Fruit fly (Drosophila melanogaster) whole organism, embryonic: ENCODE results near the gene Cad88C.

ENCODE experiments used
- CG10979 ChIP-seq: fragments of 200-800 bp; sonication (Bioruptor generic); optimal IDR thresholded peaks from 2 replicates; lab custom pipeline; 2018; ENCODE audit warnings: missing biosample characterization, mild to moderate bottlenecking, missing genetic modification characterization, moderate library complexity
- CG11696 ChIP-seq: fragments of 200-800 bp; sonication (Bioruptor generic); IDR thresholded peaks from 2 replicates; pipeline ENCODE4 v1.3.6; 2022; ENCODE audit warnings: missing biosample characterization, missing genetic modification characterization
- CG12104 ChIP-seq: fragments of 200-800 bp; sonication (Bioruptor generic); optimal IDR thresholded peaks from 3 replicates; lab custom pipeline; 2016; ENCODE audit warnings: missing biosample characterization, missing genetic modification characterization
- CG13424 ChIP-seq: fragments of 200-800 bp; sonication (Bioruptor generic); optimal IDR thresholded peaks from 2 replicates; lab custom pipeline; 2019; ENCODE audit warnings: missing biosample characterization, mild to moderate bottlenecking, missing genetic modification characterization, moderate library complexity
- CG14710 ChIP-seq: fragments of 200-800 bp; sonication (Bioruptor generic); optimal IDR thresholded peaks from 3 replicates; lab custom pipeline; 2019; ENCODE audit warnings: missing biosample characterization, mild to moderate bottlenecking, missing genetic modification characterization, moderate library complexity
- CG16813 ChIP-seq: fragments of 200-800 bp; sonication (Bioruptor generic); IDR thresholded peaks from 3 replicates; pipeline ENCODE4 v1.3.6; 2022; ENCODE audit warnings: missing biosample characterization, missing genetic modification characterization; ENCODE audit not compliant: partially characterized antibody
- CG16863 ChIP-seq: fragments of 200-800 bp; sonication (Bioruptor generic); optimal IDR thresholded peaks from 3 replicates; lab custom pipeline; 2016; ENCODE audit warnings: missing biosample characterization, missing genetic modification characterization
- CG18262 ChIP-seq: fragments of 200-800 bp; optimal IDR thresholded peaks from 3 replicates; lab custom pipeline; 2019; ENCODE audit warnings: missing biosample characterization, mild to moderate bottlenecking, missing genetic modification characterization, moderate library complexity
- CG18599 ChIP-seq: fragments of 200-800 bp; sonication (Bioruptor generic); optimal IDR thresholded peaks from 3 replicates; lab custom pipeline; 2017; ENCODE audit warnings: missing biosample characterization, missing genetic modification characterization, mild to moderate bottlenecking, moderate library complexity, missing genetic modification reagents
- CG2116 ChIP-seq: fragments of 200-800 bp; sonication (Bioruptor generic); optimal IDR thresholded peaks from 3 replicates; lab custom pipeline; 2018; ENCODE audit warnings: missing biosample characterization, mild to moderate bottlenecking, missing genetic modification characterization
- CG3281 ChIP-seq: fragments of 200-800 bp; sonication (Bioruptor generic); optimal IDR thresholded peaks from 3 replicates; lab custom pipeline; 2017; ENCODE audit warnings: missing biosample characterization, mild to moderate bottlenecking, missing genetic modification characterization
- CG34224 ChIP-seq: fragments of 200-800 bp; sonication (Bioruptor generic); IDR thresholded peaks from 3 replicates; pipeline ENCODE4 v1.3.6; 2022; ENCODE audit warnings: missing biosample characterization, missing genetic modification characterization; ENCODE audit not compliant: partially characterized antibody
- CG6175 ChIP-seq: fragments of 200-800 bp; sonication (Bioruptor generic); IDR thresholded peaks from 3 replicates; pipeline ENCODE4 v1.3.6; 2022; ENCODE audit warnings: missing biosample characterization, missing genetic modification characterization
- CG6689 ChIP-seq: fragments of 200-800 bp; sonication (Bioruptor generic); IDR thresholded peaks from 2 replicates; pipeline ENCODE4 v1.3.6; 2022; ENCODE audit warnings: missing biosample characterization, missing genetic modification characterization
- CG7357 ChIP-seq: fragments of 200-800 bp; sonication (Bioruptor generic); IDR thresholded peaks from 3 replicates; pipeline ENCODE4 v1.3.6; 2022; ENCODE audit warnings: missing biosample characterization, missing genetic modification characterization
- CG7963 ChIP-seq: fragments of 200-800 bp; sonication (Bioruptor generic); IDR thresholded peaks from 3 replicates; pipeline ENCODE4 v1.3.6; 2022; ENCODE audit warnings: missing biosample characterization, missing genetic modification characterization; ENCODE audit not compliant: partially characterized antibody
- CG8089 ChIP-seq: fragments of 200-800 bp; sonication (Bioruptor generic); optimal IDR thresholded peaks from 3 replicates; lab custom pipeline; 2016; ENCODE audit warnings: missing biosample characterization, missing genetic modification characterization
- CG8765 ChIP-seq: fragments of 200-800 bp; sonication (Bioruptor generic); IDR thresholded peaks from 2 replicates; pipeline ENCODE4 v1.3.6; 2022; ENCODE audit warnings: missing biosample characterization, missing genetic modification characterization
- CG9876 ChIP-seq: fragments of 200-800 bp; sonication (Bioruptor generic); optimal IDR thresholded peaks from 2 replicates; lab custom pipeline; 2016; ENCODE audit warnings: missing biosample characterization, missing genetic modification characterization
- Camta ChIP-seq: fragments of 200-800 bp; sonication (Bioruptor generic); optimal IDR thresholded peaks from 2 replicates; lab custom pipeline; 2016; ENCODE audit warnings: missing biosample characterization, missing genetic modification characterization
- Chrac-16 ChIP-seq: fragments of 200-800 bp; sonication (Bioruptor generic); optimal IDR thresholded peaks from 3 replicates; lab custom pipeline; 2016; ENCODE audit warnings: missing biosample characterization, missing genetic modification characterization
- Dfd ChIP-seq, 2 experiments: fragments of >200 bp; optimal IDR thresholded peaks; 2 replicates each; lab custom pipeline; 2017; ENCODE audit warnings: missing biosample characterization in 2 of 2, missing genetic modification characterization in 2 of 2
- Gsc ChIP-seq: fragments of 200-800 bp; sonication (Bioruptor generic); IDR thresholded peaks from 2 replicates; pipeline ENCODE4 v1.3.6; 2022; ENCODE audit warnings: missing biosample characterization, missing genetic modification characterization
- HHEX ChIP-seq: fragments of 200-800 bp; sonication (Bioruptor generic); optimal IDR thresholded peaks from 3 replicates; lab custom pipeline; 2017; ENCODE audit warnings: missing biosample characterization, mild to moderate bottlenecking, missing genetic modification characterization, missing genetic modification reagents
- HmgD ChIP-seq: fragments of 200-800 bp; sonication (Bioruptor generic); optimal IDR thresholded peaks from 3 replicates; lab custom pipeline; 2016; ENCODE audit warnings: missing biosample characterization, missing genetic modification characterization
- Hr3 ChIP-seq: fragments of 200-800 bp; sonication (Bioruptor generic); optimal IDR thresholded peaks from 3 replicates; lab custom pipeline; 2016; ENCODE audit warnings: missing biosample characterization, missing genetic modification characterization
- Hr78 ChIP-seq, 2 experiments: fragments of 200-800 bp in 1 of 2; fragments of >200 bp in 1 of 2; sonication (Bioruptor generic) in 1 of 2; optimal IDR thresholded peaks; 2 replicates each; lab custom pipeline; 2017 to 2019; ENCODE audit warnings: missing biosample characterization in 2 of 2, missing genetic modification characterization in 2 of 2, mild to moderate bottlenecking in 1 of 2, moderate library complexity in 1 of 2
- Lpt ChIP-seq: fragments of >200 bp; optimal IDR thresholded peaks from 2 replicates; lab custom pipeline; 2018; ENCODE audit warnings: missing biosample characterization, missing genetic modification characterization
- Nf-YB ChIP-seq: fragments of 200-800 bp; sonication (Bioruptor generic); optimal IDR thresholded peaks from 3 replicates; lab custom pipeline; 2019; ENCODE audit warnings: missing biosample characterization, mild to moderate bottlenecking, missing genetic modification characterization, moderate library complexity
- Opbp ChIP-seq: fragments of 200-800 bp; sonication (Bioruptor generic); IDR thresholded peaks from 3 replicates; pipeline ENCODE4 v1.3.6; 2022; ENCODE audit warnings: missing biosample characterization, missing genetic modification characterization; ENCODE audit not compliant: partially characterized antibody
- Six4 ChIP-seq: fragments of 200-800 bp; sonication (Bioruptor generic); optimal IDR thresholded peaks from 2 replicates; lab custom pipeline; 2016; ENCODE audit warnings: missing biosample characterization, missing genetic modification characterization
- Sry-δ ChIP-seq: fragments of 200-800 bp; sonication (Bioruptor generic); optimal IDR thresholded peaks from 2 replicates; lab custom pipeline; 2016; ENCODE audit warnings: missing biosample characterization, missing genetic modification characterization
- Stat92E ChIP-seq, 3 experiments: fragments of >200 bp in 2 of 3; fragments of 200-800 bp in 1 of 3; sonication (Bioruptor generic) in 1 of 3; optimal IDR thresholded peaks; 2 replicates each; lab custom pipeline; 2017 to 2019; ENCODE audit warnings: missing biosample characterization in 3 of 3, missing genetic modification characterization in 3 of 3, mild to moderate bottlenecking in 1 of 3, moderate library complexity in 1 of 3
- ato ChIP-seq: fragments of 200-800 bp; sonication (Bioruptor generic); IDR thresholded peaks from 2 replicates; pipeline ENCODE4 v1.3.6; 2022; ENCODE audit warnings: missing biosample characterization, missing genetic modification characterization; ENCODE audit not compliant: partially characterized antibody
- bbx ChIP-seq: fragments of 200-800 bp; sonication (Bioruptor generic); IDR thresholded peaks from 2 replicates; pipeline ENCODE4 v1.3.6; 2022; ENCODE audit warnings: missing biosample characterization, missing genetic modification characterization; ENCODE audit not compliant: partially characterized antibody
- bowl ChIP-seq: fragments of 200-800 bp; sonication (Bioruptor generic); IDR thresholded peaks from 2 replicates; pipeline ENCODE4 v1.3.6; 2022; ENCODE audit warnings: missing biosample characterization, missing genetic modification characterization
- esg ChIP-seq: fragments of 200-800 bp; sonication (Bioruptor generic); conservative IDR thresholded peaks from 2 replicates; pipeline ENCODE4 v1.3.6; 2022; ENCODE audit warnings: missing biosample characterization, missing genetic modification characterization
- fd64A ChIP-seq: fragments of 200-800 bp; sonication (Bioruptor generic); optimal IDR thresholded peaks from 3 replicates; lab custom pipeline; 2018; ENCODE audit warnings: missing biosample characterization, mild to moderate bottlenecking, missing genetic modification characterization
- hb ChIP-seq: fragments of 200-800 bp; sonication (Bioruptor generic); IDR thresholded peaks from 3 replicates; pipeline ENCODE4 v1.3.6; 2022; ENCODE audit warnings: missing biosample characterization, missing genetic modification characterization; ENCODE audit not compliant: partially characterized antibody
- hbn ChIP-seq: fragments of 200-800 bp; sonication (Bioruptor generic); IDR thresholded peaks from 2 replicates; pipeline ENCODE4 v1.3.6; 2022; ENCODE audit warnings: missing biosample characterization, missing genetic modification characterization; ENCODE audit not compliant: partially characterized antibody
- ind ChIP-seq: fragments of 200-800 bp; sonication (Bioruptor generic); optimal IDR thresholded peaks from 3 replicates; lab custom pipeline; 2016; ENCODE audit warnings: missing biosample characterization, missing genetic modification characterization
- insv ChIP-seq, 2 experiments: fragments of 200-800 bp; sonication (Bioruptor generic); optimal IDR thresholded peaks; 3 replicates each; lab custom pipeline; 2016 to 2018; ENCODE audit warnings: missing biosample characterization in 2 of 2, missing genetic modification characterization in 2 of 2
- pfk ChIP-seq: fragments of 200-800 bp; sonication (Bioruptor generic); optimal IDR thresholded peaks from 2 replicates; lab custom pipeline; 2018; ENCODE audit warnings: missing biosample characterization, mild to moderate bottlenecking, missing genetic modification characterization, moderate library complexity
- sc ChIP-seq, 3 experiments: fragments of >200 bp in 2 of 3; fragments of 200-800 bp in 1 of 3; sonication (Bioruptor generic) in 1 of 3; optimal IDR thresholded peaks; 2 replicates in 2 of 3; 3 replicates in 1 of 3; lab custom pipeline; 2017; ENCODE audit warnings: mild to moderate bottlenecking in 1 of 3, missing biosample characterization in 1 of 3, missing genetic modification characterization in 1 of 3, missing genetic modification reagents in 1 of 3
- seq ChIP-seq: fragments of 200-800 bp; sonication (Bioruptor generic); IDR thresholded peaks from 2 replicates; pipeline ENCODE4 v1.3.6; 2022; ENCODE audit warnings: missing biosample characterization, missing genetic modification characterization
- tna ChIP-seq: fragments of 200-800 bp; sonication (Bioruptor generic); IDR thresholded peaks from 2 replicates; pipeline ENCODE4 v1.3.6; 2022; ENCODE audit warnings: missing biosample characterization, missing genetic modification characterization; ENCODE audit not compliant: partially characterized antibody
- tx ChIP-seq: fragments of 200-800 bp; sonication (Bioruptor generic); optimal IDR thresholded peaks from 2 replicates; lab custom pipeline; 2016; ENCODE audit warnings: missing biosample characterization, missing genetic modification characterization

Gene Cad88C

dm6 chr3R:14625215-14626156 is 4.8 kb upstream of the Cad88C start, which contains the start of the genes put and His4r (continued):
- no peak for TF ChIP-seq hb (GFP tag; lab: Robert Waterston, UW)
- no peak for TF ChIP-seq CG13424 (tag; lab: Kevin White, UChicago)
- TF ChIP-seq CG3281, result no peak
- peak in 1 of 3 experiments; percentile 57 for TF ChIP-seq Stat92E (GFP tag; optimal IDR thresholded peaks at IDR 0.05; lab: Kevin White, UChicago)
- no peak for TF ChIP-seq CG7357
- TF ChIP-seq Chrac-16 (GFP tag; lab: Kevin White, UChicago), result no peak
- TF ChIP-seq CG9876 (GFP tag; lab: Kevin White, UChicago), result no peak
- no peak for TF ChIP-seq ind (GFP tag; lab: Kevin White, UChicago)
- no peak for TF ChIP-seq Dfd (GFP tag; optimal IDR thresholded peaks at IDR 0.05; lab: Kevin White, UChicago)
- TF ChIP-seq Nf-YB (GFP tag; lab: Kevin White, UChicago), result no peak
- TF ChIP-seq Lpt (GFP tag; lab: Kevin White, UChicago), result no peak
- TF ChIP-seq CG16813 (GFP tag; lab: Robert Waterston, UW), result peak; percentile 62; the same call in 2 of the 3 replicates
- TF ChIP-seq Hr78 (GFP tag; optimal IDR thresholded peaks at IDR 0.05; lab: Kevin White, UChicago), result no peak
- TF ChIP-seq CG14710 (tag; lab: Kevin White, UChicago), result peak; percentile 52
- no peak for TF ChIP-seq CG12104 (GFP tag; lab: Kevin White, UChicago)
- TF ChIP-seq CG7963, result peak; percentile 58; the same call in 2 of the 3 replicates
- peak; percentile 62 for TF ChIP-seq bbx (GFP tag; lab: Robert Waterston, UW)
- TF ChIP-seq CG8765 (GFP tag; lab: Robert Waterston, UW), result no peak
- no peak for TF ChIP-seq Gsc (GFP tag; lab: Robert Waterston, UW)
- TF ChIP-seq CG6689, result no peak
- TF ChIP-seq Hr3 (GFP tag; lab: Kevin White, UChicago), result no peak
- no peak for TF ChIP-seq esg
- TF ChIP-seq hbn, result peak; percentile 55
- peak; percentile 62 for TF ChIP-seq tna (GFP tag; lab: Robert Waterston, UW)
- TF ChIP-seq seq (GFP tag; lab: Robert Waterston, UW), result peak; percentile 9; the same call in 1 of the 2 replicates
- TF ChIP-seq CG10979, result no peak
- no peak for TF ChIP-seq fd64A (GFP tag; lab: Kevin White, UChicago)
- TF ChIP-seq HHEX (GFP tag; lab: Kevin White, UChicago), result no peak
- peak in 1 of 2 experiments; percentile 29 for TF ChIP-seq insv (GFP tag; optimal IDR thresholded peaks at IDR 0.05; lab: Kevin White, UChicago)
- no peak for TF ChIP-seq ato (GFP tag; lab: Robert Waterston, UW)
- TF ChIP-seq HmgD (GFP tag; lab: Kevin White, UChicago), result peak; percentile 74
- TF ChIP-seq CG16863 (GFP tag; lab: Kevin White, UChicago), result no peak
- TF ChIP-seq bowl (GFP tag; lab: Robert Waterston, UW), result no peak
- no peak for TF ChIP-seq tx (GFP tag; lab: Kevin White, UChicago)
- TF ChIP-seq CG6175 (GFP tag; lab: Robert Waterston, UW), result no peak
- TF ChIP-seq CG8089 (GFP tag; lab: Kevin White, UChicago), result no peak
- TF ChIP-seq CG18599 (GFP tag; lab: Kevin White, UChicago), result peak; percentile 28
- no peak for TF ChIP-seq Six4 (GFP tag; lab: Kevin White, UChicago)
- TF ChIP-seq Opbp, result peak; percentile 78
- no peak for TF ChIP-seq pfk (GFP tag; lab: Kevin White, UChicago)
- peak; percentile 75 for TF ChIP-seq CG2116
- no peak for TF ChIP-seq CG18262 (tag; lab: Kevin White, UChicago)
- no peak for TF ChIP-seq sc (optimal IDR thresholded peaks at IDR 0.05; lab: Kevin White, UChicago)
- TF ChIP-seq sc (GFP tag; optimal IDR thresholded peaks at IDR 0.05; lab: Kevin White, UChicago), result no peak
- peak; percentile 27; the same call in 1 of the 3 replicates for TF ChIP-seq CG34224
- peak; percentile 95 for TF ChIP-seq Sry-δ (GFP tag; lab: Kevin White, UChicago)
- TF ChIP-seq Camta, result no peak
- no peak for TF ChIP-seq CG11696 (GFP tag; lab: Robert Waterston, UW)
